Fruit fly (Drosophila melanogaster): Measurements from ENCODE around the gene CG43861.

DNA sequence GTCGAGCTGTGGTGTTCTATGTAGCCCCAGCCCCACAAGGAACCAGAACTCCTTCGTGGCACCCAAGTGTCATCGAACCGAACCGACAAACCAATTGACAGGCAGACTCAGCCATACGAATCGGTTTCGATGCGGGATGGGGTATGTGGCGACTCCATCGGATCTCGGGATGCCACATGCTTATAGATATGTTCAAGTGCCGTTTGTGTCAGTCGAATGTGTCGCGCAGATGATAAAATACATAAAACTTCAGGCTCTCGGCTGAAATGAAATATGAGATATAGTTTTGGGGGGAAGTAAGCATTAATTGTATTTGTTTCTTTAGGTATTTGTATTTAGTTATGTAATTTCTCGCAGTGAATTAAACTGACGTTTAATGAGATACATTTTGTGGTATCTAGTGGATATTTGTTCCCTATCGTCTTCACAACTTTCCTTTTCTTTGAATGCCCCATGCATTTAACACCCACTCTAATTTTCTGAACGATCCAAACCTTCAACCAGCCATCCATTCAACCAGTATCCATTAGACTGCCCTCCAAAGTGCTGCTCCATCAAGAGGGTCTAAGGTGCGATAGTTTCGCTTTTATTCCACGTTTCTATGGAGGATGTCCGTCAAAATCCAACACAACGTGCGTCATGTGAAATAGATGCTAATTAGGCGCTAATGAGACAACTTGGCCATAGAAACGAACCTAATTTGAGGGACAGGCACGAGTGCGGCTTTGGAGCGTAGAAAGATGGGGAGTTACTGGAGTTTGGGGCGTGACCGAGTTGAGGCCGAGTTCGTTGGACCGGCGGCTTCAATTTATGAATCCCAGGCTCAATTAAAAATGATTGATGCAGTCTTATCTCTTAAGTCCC is 72.5 kb downstream of the CG43861 start:
- TF ChIP-seq h (optimal IDR thresholded peaks at IDR 0.05) (no peak), insv (optimal IDR thresholded peaks at IDR 0.05) (no peak)

Data from Kc167 (cell line).